Fruit fly (Drosophila melanogaster) whole organism, prepupa: ENCODE measurements around the gene cni.

Experiments used
- Blimp-1 ChIP-seq: fragments of 200-800 bp; sonication (Bioruptor generic); optimal IDR thresholded peaks from 3 replicates; lab custom pipeline; 2017; ENCODE audit warnings: missing biosample characterization, missing genetic modification characterization, mild to moderate bottlenecking, moderate library complexity, missing genetic modification reagents
- CG10631 ChIP-seq: fragments of 200-800 bp; sonication (Bioruptor generic); optimal IDR thresholded peaks from 2 replicates; lab custom pipeline; 2016; ENCODE audit warnings: missing biosample characterization, missing genetic modification characterization
- CG11294 ChIP-seq: fragments of 200-800 bp; sonication (Bioruptor generic); IDR thresholded peaks from 2 replicates; pipeline ENCODE4 v1.3.6; 2022; ENCODE audit warnings: missing biosample characterization, missing genetic modification characterization
- CG11762 ChIP-seq: fragments of 200-800 bp; sonication (Bioruptor generic); optimal IDR thresholded peaks from 3 replicates; lab custom pipeline; 2016; ENCODE audit warnings: missing biosample characterization, missing genetic modification characterization; ENCODE audit not compliant: insufficient read depth
- CG11902 ChIP-seq: fragments of 200-800 bp; sonication (Bioruptor generic); optimal IDR thresholded peaks from 3 replicates; lab custom pipeline; 2016; ENCODE audit warnings: missing biosample characterization, missing genetic modification characterization
- CG1621 ChIP-seq: fragments of 200-800 bp; sonication (Bioruptor generic); optimal IDR thresholded peaks from 3 replicates; lab custom pipeline; 2018; ENCODE audit warnings: missing biosample characterization, mild to moderate bottlenecking, missing genetic modification characterization
- CG3032 ChIP-seq: fragments of 200-800 bp; optimal IDR thresholded peaks from 2 replicates; lab custom pipeline; 2019; ENCODE audit warnings: missing biosample characterization, mild to moderate bottlenecking, missing genetic modification characterization, moderate library complexity
- CG31627 ChIP-seq: fragments of 200-800 bp; sonication (Bioruptor generic); optimal IDR thresholded peaks from 3 replicates; lab custom pipeline; 2016; ENCODE audit warnings: missing biosample characterization, missing genetic modification characterization
- CG32006 ChIP-seq: fragments of 200-800 bp; sonication (Bioruptor generic); optimal IDR thresholded peaks from 3 replicates; lab custom pipeline; 2017; ENCODE audit warnings: missing biosample characterization, mild to moderate bottlenecking, missing genetic modification characterization
- CG34406 ChIP-seq: fragments of 200-800 bp; sonication (Bioruptor generic); optimal IDR thresholded peaks from 3 replicates; lab custom pipeline; 2016; ENCODE audit warnings: missing biosample characterization, missing genetic modification characterization
- CG6163 ChIP-seq: fragments of 200-800 bp; sonication (Bioruptor generic); IDR thresholded peaks from 3 replicates; pipeline ENCODE4 v1.3.6; 2022; ENCODE audit warnings: missing biosample characterization, missing genetic modification characterization
- CG6276 ChIP-seq: fragments of 200-800 bp; sonication (Bioruptor generic); optimal IDR thresholded peaks from 2 replicates; lab custom pipeline; 2017; ENCODE audit warnings: missing biosample characterization, mild to moderate bottlenecking, missing genetic modification characterization
- CG6792 ChIP-seq: fragments of 200-800 bp; sonication (Bioruptor generic); optimal IDR thresholded peaks from 3 replicates; lab custom pipeline; 2016; ENCODE audit warnings: missing biosample characterization, missing genetic modification characterization
- CG6808 ChIP-seq: fragments of 200-800 bp; sonication (Bioruptor generic); optimal IDR thresholded peaks from 3 replicates; lab custom pipeline; 2017; ENCODE audit warnings: missing biosample characterization, missing genetic modification characterization, mild to moderate bottlenecking, moderate library complexity, missing genetic modification reagents
- CG6854 ChIP-seq: fragments of 200-800 bp; sonication (Bioruptor generic); optimal IDR thresholded peaks from 2 replicates; lab custom pipeline; 2017; ENCODE audit warnings: missing biosample characterization, mild to moderate bottlenecking, missing genetic modification characterization
- CG7368 ChIP-seq: fragments of 200-800 bp; sonication (Bioruptor generic); optimal IDR thresholded peaks from 3 replicates; lab custom pipeline; 2016; ENCODE audit warnings: missing biosample characterization, missing genetic modification characterization
- CG8119 ChIP-seq: fragments of 200-800 bp; sonication (Bioruptor generic); IDR thresholded peaks from 3 replicates; pipeline ENCODE4 v1.3.6; 2022; ENCODE audit warnings: missing biosample characterization, missing genetic modification characterization
- CG8632 ChIP-seq: fragments of 200-800 bp; sonication (Bioruptor generic); optimal IDR thresholded peaks from 3 replicates; lab custom pipeline; 2016; ENCODE audit warnings: missing biosample characterization, missing genetic modification characterization
- Eip75B ChIP-seq: fragments of 200-800 bp; sonication (Bioruptor generic); optimal IDR thresholded peaks from 3 replicates; lab custom pipeline; 2016; ENCODE audit warnings: missing biosample characterization, missing genetic modification characterization
- Eip78C ChIP-seq: fragments of 200-800 bp; sonication (Bioruptor generic); peaks from one replicate; lab custom pipeline; 2016; ENCODE audit warnings: missing biosample characterization, missing genetic modification characterization
- Eip93F ChIP-seq: fragments of 200-800 bp; sonication (Bioruptor generic); optimal IDR thresholded peaks from 2 replicates; lab custom pipeline; 2016; ENCODE audit warnings: missing biosample characterization, mild to moderate bottlenecking, missing genetic modification characterization
- Ets21C ChIP-seq: fragments of 200-800 bp; sonication (Bioruptor generic); optimal IDR thresholded peaks from 3 replicates; lab custom pipeline; 2016; ENCODE audit warnings: missing biosample characterization, missing genetic modification characterization
- Ets96B ChIP-seq: fragments of 200-800 bp; optimal IDR thresholded peaks from 2 replicates; lab custom pipeline; 2019; ENCODE audit warnings: missing biosample characterization, mild to moderate bottlenecking, missing genetic modification characterization, moderate library complexity
- Gug ChIP-seq: fragments of 200-800 bp; sonication (Bioruptor generic); IDR thresholded peaks from 2 replicates; pipeline ENCODE4 v1.3.6; 2022; ENCODE audit warnings: missing biosample characterization, missing genetic modification characterization
- Hr4 ChIP-seq: fragments of 200-800 bp; sonication (Bioruptor generic); optimal IDR thresholded peaks from 3 replicates; lab custom pipeline; 2016; ENCODE audit warnings: missing biosample characterization, missing genetic modification characterization
- Lpt ChIP-seq: fragments of 200-800 bp; sonication (Bioruptor generic); optimal IDR thresholded peaks from 3 replicates; lab custom pipeline; 2016; ENCODE audit warnings: missing biosample characterization, missing genetic modification characterization
- Met ChIP-seq: fragments of 200-800 bp; sonication (Bioruptor generic); optimal IDR thresholded peaks from 3 replicates; lab custom pipeline; 2016; ENCODE audit warnings: missing biosample characterization, missing genetic modification characterization
- OdsH ChIP-seq: fragments of 200-800 bp; sonication (Bioruptor generic); optimal IDR thresholded peaks from 3 replicates; lab custom pipeline; 2016; ENCODE audit warnings: missing biosample characterization, missing genetic modification characterization
- Smox ChIP-seq: fragments of 200-800 bp; sonication (Bioruptor generic); optimal IDR thresholded peaks from 3 replicates; lab custom pipeline; 2016; ENCODE audit warnings: missing biosample characterization, missing genetic modification characterization
- Sox102F ChIP-seq: fragments of 200-800 bp; sonication (Bioruptor generic); optimal IDR thresholded peaks from 2 replicates; lab custom pipeline; 2016; ENCODE audit warnings: missing biosample characterization, mild to moderate bottlenecking, missing genetic modification characterization
- Sox14 ChIP-seq: fragments of 200-800 bp; sonication (Bioruptor generic); optimal IDR thresholded peaks from 3 replicates; lab custom pipeline; 2016; ENCODE audit warnings: missing biosample characterization, missing genetic modification characterization
- achi ChIP-seq: fragments of 200-800 bp; sonication (Bioruptor generic); optimal IDR thresholded peaks from 3 replicates; lab custom pipeline; 2016; ENCODE audit warnings: missing biosample characterization, missing genetic modification characterization
- acj6 ChIP-seq: fragments of 200-800 bp; sonication (Bioruptor generic); optimal IDR thresholded peaks from 3 replicates; lab custom pipeline; 2016; ENCODE audit warnings: missing biosample characterization, missing genetic modification characterization
- cyc ChIP-seq: fragments of 200-800 bp; sonication (Bioruptor generic); optimal IDR thresholded peaks from 3 replicates; lab custom pipeline; 2016; ENCODE audit warnings: missing biosample characterization, missing genetic modification characterization
- dac ChIP-seq: fragments of 200-800 bp; sonication (Bioruptor generic); optimal IDR thresholded peaks from 2 replicates; lab custom pipeline; 2017; ENCODE audit warnings: missing biosample characterization, mild to moderate bottlenecking, missing genetic modification characterization
- dsx ChIP-seq: fragments of 200-800 bp; optimal IDR thresholded peaks from 3 replicates; lab custom pipeline; 2019; ENCODE audit warnings: missing biosample characterization, mild to moderate bottlenecking, missing genetic modification characterization, moderate library complexity; ENCODE audit not compliant: poor library complexity, severe bottlenecking
- eg ChIP-seq: fragments of 200-800 bp; sonication (Bioruptor generic); IDR thresholded peaks from 3 replicates; pipeline ENCODE4 v1.3.6; 2022; ENCODE audit warnings: missing biosample characterization, missing genetic modification characterization
- esn ChIP-seq: fragments of 200-800 bp; sonication (Bioruptor generic); optimal IDR thresholded peaks from 2 replicates; lab custom pipeline; 2016; ENCODE audit warnings: missing biosample characterization, mild to moderate bottlenecking, missing genetic modification characterization, moderate library complexity
- fd85E ChIP-seq: fragments of 200-800 bp; sonication (Bioruptor generic); optimal IDR thresholded peaks from 3 replicates; lab custom pipeline; 2016; ENCODE audit warnings: missing biosample characterization, missing genetic modification characterization
- fkh ChIP-seq: fragments of 200-800 bp; sonication (Bioruptor generic); optimal IDR thresholded peaks from 3 replicates; lab custom pipeline; 2017; ENCODE audit warnings: missing biosample characterization, mild to moderate bottlenecking, missing genetic modification characterization, moderate library complexity
- net ChIP-seq: fragments of 200-800 bp; sonication (Bioruptor generic); optimal IDR thresholded peaks from 3 replicates; lab custom pipeline; 2016; ENCODE audit warnings: missing biosample characterization, missing genetic modification characterization
- pdm3 ChIP-seq: fragments of 200-800 bp; sonication (Bioruptor generic); optimal IDR thresholded peaks from 3 replicates; lab custom pipeline; 2016; ENCODE audit warnings: missing biosample characterization, missing genetic modification characterization
- salr ChIP-seq, 2 experiments: fragments of 200-800 bp; sonication (Bioruptor generic); optimal IDR thresholded peaks; 3 replicates each; lab custom pipeline; 2016 to 2018; ENCODE audit warnings: missing biosample characterization in 2 of 2, missing genetic modification characterization in 2 of 2, mild to moderate bottlenecking in 1 of 2
- spab ChIP-seq: fragments of 200-800 bp; sonication (Bioruptor generic); optimal IDR thresholded peaks from 2 replicates; lab custom pipeline; 2017; ENCODE audit warnings: missing biosample characterization, mild to moderate bottlenecking, missing genetic modification characterization, missing genetic modification reagents
- ss ChIP-seq, 2 experiments: fragments of 200-800 bp; sonication (Bioruptor generic); optimal IDR thresholded peaks; 2 replicates in 1 of 2; 3 replicates in 1 of 2; lab custom pipeline; 2017 to 2018; ENCODE audit warnings: mild to moderate bottlenecking in 2 of 2, missing biosample characterization in 2 of 2, missing genetic modification characterization in 2 of 2, moderate library complexity in 1 of 2
- vri ChIP-seq: fragments of 200-800 bp; sonication (Bioruptor generic); optimal IDR thresholded peaks from 3 replicates; lab custom pipeline; 2016; ENCODE audit warnings: missing biosample characterization, mild to moderate bottlenecking, missing genetic modification characterization

Gene cni

dm6 chr2L:16315844-16316243 lies 5.3 kb upstream of the cni start:
- TF ChIP-seq Sox102F (no peak), fkh (GFP tag; lab: Kevin White, UChicago) (peak; percentile 14), achi (GFP tag; lab: Kevin White, UChicago) (no peak), net (GFP tag; lab: Kevin White, UChicago) (no peak)

dm6 chr2L:16315027-16315426 lies 4.5 kb upstream of the cni start:
- TF ChIP-seq pdm3 (GFP tag; lab: Kevin White, UChicago) (no peak), ss (GFP tag; optimal IDR thresholded peaks at IDR 0.05; lab: Kevin White, UChicago) (peak in 1 of 2 experiments; percentile 78), dsx (GFP tag; lab: Kevin White, UChicago) (peak; percentile 53), Eip93F (peak; percentile 38), Eip78C (peak; percentile 60), CG1621 (tag; lab: Kevin White, UChicago) (no peak), Sox14 (GFP tag; lab: Kevin White, UChicago) (peak; percentile 77), CG6808 (peak; percentile 65), CG11762 (no peak), fkh (GFP tag; lab: Kevin White, UChicago) (peak; percentile 62), CG3032 (tag; lab: Kevin White, UChicago) (peak; percentile 10), Met (GFP tag; lab: Kevin White, UChicago) (no peak), Blimp-1 (GFP tag; lab: Kevin White, UChicago) (no peak), eg (GFP tag; lab: Robert Waterston, UW) (no peak; the same call in 2 of the 3 replicates), Ets96B (peak; percentile 31), CG6854 (no peak), vri (peak; percentile 94), CG8119 (peak; percentile 28; the same call in 2 of the 3 replicates), CG6163 (GFP tag; lab: Robert Waterston, UW) (peak; percentile 62), net (GFP tag; lab: Kevin White, UChicago) (no peak), CG6276 (GFP tag; lab: Kevin White, UChicago) (no peak)

dm6 chr2L:16307026-16307703 lies 3.4 kb downstream of the cni start, which contains the start of the genes CG5861 and Syx5:
CG5861 (minus strand) TSS chr2L:16307298.
Syx5 (plus strand) TSS chr2L:16307346.
- TF ChIP-seq Hr4 (GFP tag; lab: Kevin White, UChicago): no peak
- TF ChIP-seq CG6792 (GFP tag; lab: Kevin White, UChicago): no peak
- no peak for TF ChIP-seq CG32006
- no peak for TF ChIP-seq CG6276 (GFP tag; lab: Kevin White, UChicago)
- TF ChIP-seq CG8119: no peak
- TF ChIP-seq CG7368: no peak
- TF ChIP-seq Lpt (GFP tag; lab: Kevin White, UChicago): no peak
- TF ChIP-seq net (GFP tag; lab: Kevin White, UChicago): no peak
- TF ChIP-seq CG31627 (GFP tag; lab: Kevin White, UChicago): no peak
- TF ChIP-seq acj6 (GFP tag; lab: Kevin White, UChicago): no peak
- TF ChIP-seq CG8632: no peak
- no peak for TF ChIP-seq ss (GFP tag; optimal IDR thresholded peaks at IDR 0.05; lab: Kevin White, UChicago)
- TF ChIP-seq Sox14 (GFP tag; lab: Kevin White, UChicago): peak; percentile 35
- no peak for TF ChIP-seq Met (GFP tag; lab: Kevin White, UChicago)
- no peak for TF ChIP-seq OdsH (GFP tag; lab: Kevin White, UChicago)
- no peak for TF ChIP-seq Ets21C (GFP tag; lab: Kevin White, UChicago)
- TF ChIP-seq Eip75B: no peak
- TF ChIP-seq CG11762: no peak
- no peak; the same call in 2 of the 3 replicates for TF ChIP-seq CG6163 (GFP tag; lab: Robert Waterston, UW)
- TF ChIP-seq cyc (GFP tag; lab: Kevin White, UChicago): no peak
- TF ChIP-seq CG1621 (tag; lab: Kevin White, UChicago): no peak
- TF ChIP-seq CG10631 (GFP tag; lab: Kevin White, UChicago): peak; percentile 62
- no peak for TF ChIP-seq fd85E (GFP tag; lab: Kevin White, UChicago)
- no peak for TF ChIP-seq CG11902 (GFP tag; lab: Kevin White, UChicago)
- no peak for TF ChIP-seq Smox (GFP tag; lab: Kevin White, UChicago)
- TF ChIP-seq CG11294 (GFP tag; lab: Robert Waterston, UW): no peak
- no peak for TF ChIP-seq CG34406 (GFP tag; lab: Kevin White, UChicago)
- TF ChIP-seq spab (GFP tag; lab: Kevin White, UChicago): no peak
- TF ChIP-seq fkh (GFP tag; lab: Kevin White, UChicago): peak; percentile 67
- no peak for TF ChIP-seq dac
- peak; percentile 37 for TF ChIP-seq esn (GFP tag; lab: Kevin White, UChicago)
- no peak for TF ChIP-seq salr (GFP tag; optimal IDR thresholded peaks at IDR 0.05; lab: Kevin White, UChicago)
- peak; percentile 40 for TF ChIP-seq Ets96B
- 0 out of 2 replicates have a peak, but pooled peaks have one; percentile 21 for TF ChIP-seq Gug (GFP tag; lab: Robert Waterston, UW)
